Fruit fly (Drosophila melanogaster) whole organism, prepupa: ENCODE measurements around the gene Reph.

ENCODE experiments used
- CG10669 ChIP-seq: fragments of 200-800 bp; sonication (Bioruptor generic); optimal IDR thresholded peaks from 3 replicates; lab custom pipeline; 2018; ENCODE audit warnings: missing biosample characterization, mild to moderate bottlenecking, missing genetic modification characterization, moderate library complexity
- CG11294 ChIP-seq: fragments of 200-800 bp; sonication (Bioruptor generic); IDR thresholded peaks from 2 replicates; pipeline ENCODE4 v1.3.6; 2022; ENCODE audit warnings: missing biosample characterization, missing genetic modification characterization
- CG11762 ChIP-seq: fragments of 200-800 bp; sonication (Bioruptor generic); optimal IDR thresholded peaks from 3 replicates; lab custom pipeline; 2016; ENCODE audit warnings: missing biosample characterization, missing genetic modification characterization; ENCODE audit not compliant: insufficient read depth
- CG11902 ChIP-seq: fragments of 200-800 bp; sonication (Bioruptor generic); optimal IDR thresholded peaks from 3 replicates; lab custom pipeline; 2016; ENCODE audit warnings: missing biosample characterization, missing genetic modification characterization
- CG1621 ChIP-seq: fragments of 200-800 bp; sonication (Bioruptor generic); optimal IDR thresholded peaks from 3 replicates; lab custom pipeline; 2018; ENCODE audit warnings: missing biosample characterization, mild to moderate bottlenecking, missing genetic modification characterization
- CG16779 ChIP-seq: fragments of 200-800 bp; sonication (Bioruptor generic); optimal IDR thresholded peaks from 3 replicates; lab custom pipeline; 2017; ENCODE audit warnings: missing biosample characterization, mild to moderate bottlenecking, missing genetic modification characterization
- CG3032 ChIP-seq: fragments of 200-800 bp; optimal IDR thresholded peaks from 2 replicates; lab custom pipeline; 2019; ENCODE audit warnings: missing biosample characterization, mild to moderate bottlenecking, missing genetic modification characterization, moderate library complexity
- CG31627 ChIP-seq: fragments of 200-800 bp; sonication (Bioruptor generic); optimal IDR thresholded peaks from 3 replicates; lab custom pipeline; 2016; ENCODE audit warnings: missing biosample characterization, missing genetic modification characterization
- CG34406 ChIP-seq: fragments of 200-800 bp; sonication (Bioruptor generic); optimal IDR thresholded peaks from 3 replicates; lab custom pipeline; 2016; ENCODE audit warnings: missing biosample characterization, missing genetic modification characterization
- CG3919 ChIP-seq: fragments of 200-800 bp; sonication (Bioruptor generic); optimal IDR thresholded peaks from 3 replicates; lab custom pipeline; 2016; ENCODE audit warnings: missing biosample characterization, missing genetic modification characterization
- CG6163 ChIP-seq: fragments of 200-800 bp; sonication (Bioruptor generic); IDR thresholded peaks from 3 replicates; pipeline ENCODE4 v1.3.6; 2022; ENCODE audit warnings: missing biosample characterization, missing genetic modification characterization
- CG6276 ChIP-seq: fragments of 200-800 bp; sonication (Bioruptor generic); optimal IDR thresholded peaks from 2 replicates; lab custom pipeline; 2017; ENCODE audit warnings: missing biosample characterization, mild to moderate bottlenecking, missing genetic modification characterization
- CG6792 ChIP-seq: fragments of 200-800 bp; sonication (Bioruptor generic); optimal IDR thresholded peaks from 3 replicates; lab custom pipeline; 2016; ENCODE audit warnings: missing biosample characterization, missing genetic modification characterization
- CG6808 ChIP-seq: fragments of 200-800 bp; sonication (Bioruptor generic); optimal IDR thresholded peaks from 3 replicates; lab custom pipeline; 2017; ENCODE audit warnings: missing biosample characterization, missing genetic modification characterization, mild to moderate bottlenecking, moderate library complexity, missing genetic modification reagents
- CG6854 ChIP-seq: fragments of 200-800 bp; sonication (Bioruptor generic); optimal IDR thresholded peaks from 2 replicates; lab custom pipeline; 2017; ENCODE audit warnings: missing biosample characterization, mild to moderate bottlenecking, missing genetic modification characterization
- CG8119 ChIP-seq: fragments of 200-800 bp; sonication (Bioruptor generic); IDR thresholded peaks from 3 replicates; pipeline ENCODE4 v1.3.6; 2022; ENCODE audit warnings: missing biosample characterization, missing genetic modification characterization
- CG8319 ChIP-seq: fragments of 200-800 bp; sonication (Bioruptor generic); optimal IDR thresholded peaks from 3 replicates; lab custom pipeline; 2016; ENCODE audit warnings: missing biosample characterization, missing genetic modification characterization
- CG8632 ChIP-seq: fragments of 200-800 bp; sonication (Bioruptor generic); optimal IDR thresholded peaks from 3 replicates; lab custom pipeline; 2016; ENCODE audit warnings: missing biosample characterization, missing genetic modification characterization
- CG9139 ChIP-seq: fragments of 200-800 bp; sonication (Bioruptor generic); optimal IDR thresholded peaks from 3 replicates; lab custom pipeline; 2017; ENCODE audit warnings: missing biosample characterization, mild to moderate bottlenecking, missing genetic modification characterization
- Eip75B ChIP-seq: fragments of 200-800 bp; sonication (Bioruptor generic); optimal IDR thresholded peaks from 3 replicates; lab custom pipeline; 2016; ENCODE audit warnings: missing biosample characterization, missing genetic modification characterization
- Eip78C ChIP-seq: fragments of 200-800 bp; sonication (Bioruptor generic); peaks from one replicate; lab custom pipeline; 2016; ENCODE audit warnings: missing biosample characterization, missing genetic modification characterization
- Eip93F ChIP-seq: fragments of 200-800 bp; sonication (Bioruptor generic); optimal IDR thresholded peaks from 2 replicates; lab custom pipeline; 2016; ENCODE audit warnings: missing biosample characterization, mild to moderate bottlenecking, missing genetic modification characterization
- Ets21C ChIP-seq: fragments of 200-800 bp; sonication (Bioruptor generic); optimal IDR thresholded peaks from 3 replicates; lab custom pipeline; 2016; ENCODE audit warnings: missing biosample characterization, missing genetic modification characterization
- Ets96B ChIP-seq: fragments of 200-800 bp; optimal IDR thresholded peaks from 2 replicates; lab custom pipeline; 2019; ENCODE audit warnings: missing biosample characterization, mild to moderate bottlenecking, missing genetic modification characterization, moderate library complexity
- Gug ChIP-seq: fragments of 200-800 bp; sonication (Bioruptor generic); IDR thresholded peaks from 2 replicates; pipeline ENCODE4 v1.3.6; 2022; ENCODE audit warnings: missing biosample characterization, missing genetic modification characterization
- Hr38 ChIP-seq: sonication (Bioruptor generic); optimal IDR thresholded peaks from 2 replicates; lab custom pipeline; 2016; ENCODE audit warnings: missing biosample characterization, missing genetic modification characterization
- Hr39 ChIP-seq: fragments of 200-800 bp; sonication (Bioruptor generic); optimal IDR thresholded peaks from 2 replicates; lab custom pipeline; 2016; ENCODE audit warnings: missing biosample characterization, missing genetic modification characterization
- Lpt ChIP-seq: fragments of 200-800 bp; sonication (Bioruptor generic); optimal IDR thresholded peaks from 3 replicates; lab custom pipeline; 2016; ENCODE audit warnings: missing biosample characterization, missing genetic modification characterization
- Met ChIP-seq: fragments of 200-800 bp; sonication (Bioruptor generic); optimal IDR thresholded peaks from 3 replicates; lab custom pipeline; 2016; ENCODE audit warnings: missing biosample characterization, missing genetic modification characterization
- Sox14 ChIP-seq: fragments of 200-800 bp; sonication (Bioruptor generic); optimal IDR thresholded peaks from 3 replicates; lab custom pipeline; 2016; ENCODE audit warnings: missing biosample characterization, missing genetic modification characterization
- Sox15 ChIP-seq: fragments of 200-800 bp; sonication (Bioruptor generic); optimal IDR thresholded peaks from 3 replicates; lab custom pipeline; 2016; ENCODE audit warnings: missing biosample characterization, missing genetic modification characterization
- achi ChIP-seq: fragments of 200-800 bp; sonication (Bioruptor generic); optimal IDR thresholded peaks from 3 replicates; lab custom pipeline; 2016; ENCODE audit warnings: missing biosample characterization, missing genetic modification characterization
- acj6 ChIP-seq: fragments of 200-800 bp; sonication (Bioruptor generic); optimal IDR thresholded peaks from 3 replicates; lab custom pipeline; 2016; ENCODE audit warnings: missing biosample characterization, missing genetic modification characterization
- dsx ChIP-seq: fragments of 200-800 bp; optimal IDR thresholded peaks from 3 replicates; lab custom pipeline; 2019; ENCODE audit warnings: missing biosample characterization, mild to moderate bottlenecking, missing genetic modification characterization, moderate library complexity; ENCODE audit not compliant: poor library complexity, severe bottlenecking
- eg ChIP-seq: fragments of 200-800 bp; sonication (Bioruptor generic); IDR thresholded peaks from 3 replicates; pipeline ENCODE4 v1.3.6; 2022; ENCODE audit warnings: missing biosample characterization, missing genetic modification characterization
- esn ChIP-seq: fragments of 200-800 bp; sonication (Bioruptor generic); optimal IDR thresholded peaks from 2 replicates; lab custom pipeline; 2016; ENCODE audit warnings: missing biosample characterization, mild to moderate bottlenecking, missing genetic modification characterization, moderate library complexity
- fd59A ChIP-seq: fragments of 200-800 bp; sonication (Bioruptor generic); optimal IDR thresholded peaks from 2 replicates; lab custom pipeline; 2017; ENCODE audit warnings: missing biosample characterization, mild to moderate bottlenecking, missing genetic modification characterization, missing genetic modification reagents
- fd85E ChIP-seq: fragments of 200-800 bp; sonication (Bioruptor generic); optimal IDR thresholded peaks from 3 replicates; lab custom pipeline; 2016; ENCODE audit warnings: missing biosample characterization, missing genetic modification characterization
- lz ChIP-seq: fragments of 200-800 bp; sonication (Bioruptor generic); optimal IDR thresholded peaks from 3 replicates; lab custom pipeline; 2016; ENCODE audit warnings: missing biosample characterization, missing genetic modification characterization
- pdm3 ChIP-seq: fragments of 200-800 bp; sonication (Bioruptor generic); optimal IDR thresholded peaks from 3 replicates; lab custom pipeline; 2016; ENCODE audit warnings: missing biosample characterization, missing genetic modification characterization
- ss ChIP-seq, 2 experiments: fragments of 200-800 bp; sonication (Bioruptor generic); optimal IDR thresholded peaks; 2 replicates in 1 of 2; 3 replicates in 1 of 2; lab custom pipeline; 2017 to 2018; ENCODE audit warnings: mild to moderate bottlenecking in 2 of 2, missing biosample characterization in 2 of 2, missing genetic modification characterization in 2 of 2, moderate library complexity in 1 of 2
- svp ChIP-seq: fragments of 200-800 bp; sonication (Bioruptor generic); peaks from one replicate; lab custom pipeline; 2016; ENCODE audit warnings: missing biosample characterization, missing genetic modification characterization
- vri ChIP-seq: fragments of 200-800 bp; sonication (Bioruptor generic); optimal IDR thresholded peaks from 3 replicates; lab custom pipeline; 2016; ENCODE audit warnings: missing biosample characterization, mild to moderate bottlenecking, missing genetic modification characterization

Gene Reph

DNA sequence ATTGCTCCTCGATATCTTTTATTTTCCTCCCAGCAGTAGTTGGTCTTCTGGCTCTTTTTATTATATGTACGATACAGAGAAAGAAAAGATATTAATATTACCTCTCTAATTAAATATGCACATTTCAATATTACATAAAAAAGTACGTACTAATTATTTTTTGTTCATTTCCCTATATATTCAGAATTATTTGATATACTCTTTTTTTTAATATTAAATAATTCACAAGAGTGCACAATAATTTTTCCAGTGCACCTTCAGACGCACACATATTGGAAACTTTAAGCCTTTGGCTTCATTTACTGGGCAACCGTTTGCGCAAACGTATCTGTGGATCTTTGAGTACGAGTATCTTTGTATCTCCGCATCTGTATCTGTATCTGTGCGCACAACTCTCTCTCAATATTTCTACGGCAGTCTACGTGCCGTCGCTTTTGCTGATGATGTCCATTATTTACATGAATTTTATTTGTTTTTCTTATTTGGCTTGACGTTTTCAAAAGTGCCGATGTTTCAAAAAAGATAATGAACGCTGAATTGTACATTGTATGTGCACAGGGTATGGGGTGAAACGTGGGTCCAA lies 26.6 kb upstream of the Reph start (continued):
- peak; percentile 13 for TF ChIP-seq Hr39 (GFP tag; lab: Kevin White, UChicago)
- peak; percentile 87 for TF ChIP-seq CG6792 (GFP tag; lab: Kevin White, UChicago)
- TF ChIP-seq svp (GFP tag; lab: Kevin White, UChicago): peak; percentile 88
- TF ChIP-seq Eip78C (GFP tag; lab: Kevin White, UChicago): peak; percentile 96
- TF ChIP-seq vri (GFP tag; lab: Kevin White, UChicago): peak; percentile 68
- peak; percentile 89 for TF ChIP-seq CG34406 (GFP tag; lab: Kevin White, UChicago)
- TF ChIP-seq achi: peak; percentile 89
- peak; percentile 89 for TF ChIP-seq esn (GFP tag; lab: Kevin White, UChicago)
- peak; percentile 88 for TF ChIP-seq CG9139 (GFP tag; lab: Kevin White, UChicago)
- TF ChIP-seq CG6808 (GFP tag; lab: Kevin White, UChicago): peak; percentile 90
- peak; percentile 67 for TF ChIP-seq lz (GFP tag; lab: Kevin White, UChicago)
- peak; percentile 94 for TF ChIP-seq Ets96B (tag; lab: Kevin White, UChicago)
- peak; percentile 45 for TF ChIP-seq CG31627 (GFP tag; lab: Kevin White, UChicago)
- peak; percentile 88 for TF ChIP-seq acj6
- peak; percentile 69 for TF ChIP-seq CG6854 (GFP tag; lab: Kevin White, UChicago)
- peak; percentile 48 for TF ChIP-seq Sox15

DNA sequence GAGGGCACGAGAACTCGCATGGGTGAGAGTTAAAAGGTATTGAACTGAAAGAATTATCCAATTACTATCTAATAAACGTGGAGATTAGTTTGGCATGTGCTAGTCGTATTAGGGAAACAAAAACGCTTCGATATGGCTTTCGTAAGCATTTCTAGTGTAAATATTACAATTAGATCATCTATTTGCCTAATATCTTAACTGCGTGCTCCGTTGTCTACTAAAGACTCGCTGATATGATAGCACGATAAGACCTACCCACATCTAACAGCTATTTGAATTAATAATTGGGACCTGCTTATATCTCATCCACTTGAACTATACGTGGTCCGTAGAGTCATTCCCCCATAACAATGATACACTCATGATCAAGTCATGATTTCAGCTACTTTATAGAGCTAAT lies 25.9 kb upstream of the Reph start:
- TF ChIP-seq CG6792 (GFP tag; lab: Kevin White, UChicago) (no peak), CG8319 (no peak), CG16779 (tag; lab: Kevin White, UChicago) (no peak)

DNA sequence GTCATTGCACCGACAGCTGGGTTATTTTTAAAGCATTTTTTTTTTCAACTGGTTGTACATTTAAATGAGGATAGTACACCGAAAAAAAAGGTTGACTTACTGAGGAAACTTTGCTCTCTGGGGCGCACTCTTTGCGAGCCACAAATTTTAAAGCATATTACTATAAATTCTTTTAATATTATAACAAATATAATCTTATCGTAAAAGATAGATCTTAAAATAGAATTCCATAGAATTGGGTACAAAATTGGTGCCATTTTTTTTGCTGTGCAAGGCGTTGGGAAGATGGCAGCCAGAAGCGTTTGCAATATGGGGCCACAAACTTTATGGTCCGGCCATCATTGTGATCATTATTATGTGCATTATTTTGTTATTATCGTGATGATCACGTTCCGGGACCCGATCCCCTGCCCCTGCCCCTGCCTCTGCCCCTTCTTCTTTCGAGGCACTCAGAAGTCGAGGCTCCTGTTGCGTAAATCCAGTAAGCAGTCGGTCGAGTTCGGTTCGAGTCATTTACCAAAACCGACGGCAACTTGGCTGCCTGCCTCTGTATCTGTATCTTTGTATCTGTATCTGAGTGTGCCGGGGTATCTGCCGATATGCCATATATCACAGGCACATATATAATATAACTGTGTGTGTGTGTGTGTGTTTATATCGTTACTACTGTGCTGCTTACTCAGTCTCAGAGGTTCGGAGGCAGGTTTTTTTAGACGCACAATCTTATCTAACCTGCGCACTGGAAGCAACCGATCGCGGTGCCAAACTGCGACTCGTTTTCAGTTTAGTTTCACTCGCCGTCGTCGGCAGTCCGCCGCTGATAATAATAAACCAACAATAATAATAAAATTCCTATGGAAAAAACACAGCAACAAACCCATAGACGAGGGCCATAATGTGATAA lies 24.9 kb upstream of the Reph start:
- TF ChIP-seq Ets21C (peak; percentile 60), CG11902 (GFP tag; lab: Kevin White, UChicago) (peak; percentile 63), svp (GFP tag; lab: Kevin White, UChicago) (peak; percentile 78), fd59A (GFP tag; lab: Kevin White, UChicago) (peak; percentile 78), pdm3 (GFP tag; lab: Kevin White, UChicago) (peak; percentile 51), CG6808 (GFP tag; lab: Kevin White, UChicago) (peak; percentile 81), Ets96B (tag; lab: Kevin White, UChicago) (peak; percentile 87), dsx (GFP tag; lab: Kevin White, UChicago) (peak; percentile 76), CG8632 (GFP tag; lab: Kevin White, UChicago) (peak; percentile 75), Eip93F (GFP tag; lab: Kevin White, UChicago) (peak; percentile 11), Met (GFP tag; lab: Kevin White, UChicago) (peak; percentile 74), Gug (GFP tag; lab: Robert Waterston, UW) (peak; percentile 56), Eip75B (GFP tag; lab: Kevin White, UChicago) (peak; percentile 48), eg (GFP tag; lab: Robert Waterston, UW) (peak; percentile 81), fd85E (peak; percentile 36), CG9139 (GFP tag; lab: Kevin White, UChicago) (peak; percentile 52), CG31627 (GFP tag; lab: Kevin White, UChicago) (peak; percentile 55), CG6854 (GFP tag; lab: Kevin White, UChicago) (peak; percentile 49), CG1621 (tag; lab: Kevin White, UChicago) (peak; percentile 68), Lpt (GFP tag; lab: Kevin White, UChicago) (peak; percentile 47), ss (GFP tag; optimal IDR thresholded peaks at IDR 0.05; lab: Kevin White, UChicago) (peak; percentile 68 to 71), CG11294 (peak; percentile 42; the same call in 1 of the 2 replicates), CG6276 (GFP tag; lab: Kevin White, UChicago) (peak; percentile 71), CG3919 (peak; percentile 87), Hr38 (GFP tag; lab: Kevin White, UChicago) (no peak), esn (GFP tag; lab: Kevin White, UChicago) (peak; percentile 85), CG10669 (GFP tag; lab: Kevin White, UChicago) (peak; percentile 82), acj6 (peak; percentile 85), Sox14 (GFP tag; lab: Kevin White, UChicago) (peak; percentile 66), CG6163 (GFP tag; lab: Robert Waterston, UW) (peak; percentile 84), CG8119 (GFP tag; lab: Robert Waterston, UW) (peak; percentile 77), CG11762 (peak; percentile 69), Sox15 (peak; percentile 36), CG3032 (tag; lab: Kevin White, UChicago) (peak; percentile 83)
